Worm (Caenorhabditis elegans) whole organism, early embryonic: ENCODE results near the gene Y38E10A.34.

Experiments
- B0310.2 ChIP-seq: sonication (generic microtip); optimal IDR thresholded peaks from 2 replicates; lab custom pipeline; 2016; ENCODE audit warnings: mild to moderate bottlenecking, missing genetic modification characterization, missing compliant biosample characterization
- F13C5.2 ChIP-seq: sonication (generic microtip); optimal IDR thresholded peaks from 2 replicates; lab custom pipeline; 2017; ENCODE audit warnings: mild to moderate bottlenecking, missing genetic modification characterization, inconsistent platforms, missing compliant biosample characterization
- ama-1 ChIP-seq: fragments of 150-350 bp; optimal IDR thresholded peaks from 2 replicates; lab custom pipeline; 2014
- ceh-13 ChIP-seq: fragments of 200-800 bp; sonication (Bioruptor generic); optimal IDR thresholded peaks from 2 replicates; lab custom pipeline; 2018; ENCODE audit warnings: mild to moderate bottlenecking, missing genetic modification characterization, missing compliant biosample characterization
- hmbx-1 ChIP-seq: sonication (generic microtip); optimal IDR thresholded peaks from 2 replicates; lab custom pipeline; 2016; ENCODE audit warnings: mild to moderate bottlenecking, missing genetic modification characterization, missing compliant biosample characterization
- scrt-1 ChIP-seq: fragments of 200-800 bp; sonication (Bioruptor generic); IDR thresholded peaks from 2 replicates; pipeline ENCODE4 v1.3.6; 2022; ENCODE audit warnings: missing genetic modification characterization, missing compliant biosample characterization
- sea-1 ChIP-seq: fragments of 200-800 bp; sonication (Bioruptor generic); conservative IDR thresholded peaks from 2 replicates; pipeline ENCODE4 v1.3.6; 2022; ENCODE audit warnings: missing genetic modification characterization, missing compliant biosample characterization
- tbx-11 ChIP-seq: fragments of 200-800 bp; sonication (Bioruptor generic); IDR thresholded peaks from 2 replicates; pipeline ENCODE4 v1.3.6; 2022; ENCODE audit warnings: missing genetic modification characterization, missing compliant biosample characterization
- tbx-37 ChIP-seq: fragments of 200-800 bp; sonication (Bioruptor generic); conservative IDR thresholded peaks from 2 replicates; pipeline ENCODE4 v1.3.6; 2022; ENCODE audit warnings: missing genetic modification reagents, missing genetic modification characterization, missing compliant biosample characterization

DNA sequence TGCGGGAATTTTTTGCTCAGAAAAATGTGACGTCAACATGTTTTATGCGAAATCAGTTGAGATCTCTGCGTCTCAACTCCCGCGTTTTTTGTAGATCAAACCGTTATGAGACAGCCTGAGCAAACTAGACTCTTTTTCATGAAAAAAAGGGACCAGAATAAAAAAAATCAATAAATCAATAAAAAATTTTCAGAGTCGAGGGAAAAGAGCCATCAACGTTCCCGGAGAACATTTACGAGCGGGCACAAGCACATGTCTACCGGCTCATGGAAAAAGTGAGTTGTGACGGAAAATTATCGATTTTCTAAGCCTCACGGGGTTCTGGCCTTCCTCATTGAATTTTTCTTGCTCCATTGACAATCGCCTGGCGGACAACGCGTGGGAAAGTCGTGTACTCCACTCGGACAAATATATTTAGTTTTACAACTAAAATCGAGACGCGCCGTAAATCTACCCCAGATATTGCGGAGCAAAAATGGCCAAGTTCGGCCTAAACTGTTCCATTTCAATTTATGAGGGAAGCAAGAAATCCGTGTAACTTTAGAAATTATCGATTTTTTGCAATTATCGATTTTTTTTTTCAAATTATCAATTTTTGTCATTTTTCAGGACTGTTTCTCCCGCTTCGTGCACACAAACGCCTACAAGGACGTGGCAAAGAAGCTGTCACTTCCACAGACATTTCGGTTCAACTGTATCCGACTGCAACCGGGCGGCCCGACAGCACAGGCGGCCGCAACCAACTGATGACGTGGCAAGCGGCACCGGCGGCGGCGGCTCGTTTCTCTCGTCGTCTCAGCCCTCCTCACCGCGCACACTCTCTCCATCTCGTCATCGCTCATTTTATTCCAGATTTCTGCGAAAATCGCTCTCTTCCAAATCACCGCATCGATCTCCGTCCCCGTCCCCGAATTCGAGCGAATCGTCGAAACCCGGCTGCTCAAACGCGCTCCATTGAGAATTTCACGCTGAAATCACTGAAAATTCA is 40.2 kb downstream of the Y38E10A.34 start:
- no peak for TF ChIP-seq ama-1
- TF ChIP-seq tbx-37 (GFP tag; lab: Robert Waterston, UW), result no peak
- TF ChIP-seq hmbx-1, result no peak
- no peak for TF ChIP-seq sea-1 (GFP tag; lab: Robert Waterston, UW)
- TF ChIP-seq ceh-13 (GFP tag; lab: Kevin White, UChicago), result no peak
- TF ChIP-seq B0310.2 (tag; lab: Kevin White, UChicago), result no peak
- TF ChIP-seq scrt-1 (GFP tag; lab: Robert Waterston, UW), result no peak
- no peak for TF ChIP-seq tbx-11 (GFP tag; lab: Robert Waterston, UW)
- no peak for TF ChIP-seq F13C5.2
